Fruit fly (Drosophila melanogaster) whole organism, pupa: ENCODE data around the gene CG31178.

ENCODE experiments used
- CG34367 ChIP-seq: fragments of 200-800 bp; sonication (Bioruptor generic); optimal IDR thresholded peaks from 2 replicates; lab custom pipeline; 2018; ENCODE audit warnings: missing biosample characterization, mild to moderate bottlenecking, missing genetic modification characterization
- EcR ChIP-seq: fragments of 200-800 bp; sonication (Bioruptor generic); optimal IDR thresholded peaks from 3 replicates; lab custom pipeline; 2019; ENCODE audit warnings: missing biosample characterization, missing genetic modification characterization, mild to moderate bottlenecking, moderate library complexity, missing genetic modification reagents
- Ets98B ChIP-seq: fragments of 200-800 bp; sonication (Bioruptor generic); IDR thresholded peaks from 2 replicates; pipeline ENCODE4 v1.3.6; 2022; ENCODE audit warnings: missing biosample characterization, missing genetic modification characterization

dm6 chr3R:21913447-21913846, 39.9 kb downstream of the CG31178 start, which contains the start of gene Qsox2:
- TF ChIP-seq EcR (GFP tag; lab: Kevin White, UChicago) = no peak
- no peak for TF ChIP-seq Ets98B
- TF ChIP-seq CG34367 (tag; lab: Kevin White, UChicago) = no peak
